Worm (Caenorhabditis elegans): ENCODE measurements around the gene ndua-5.

The ndua-5 gene

DNA sequence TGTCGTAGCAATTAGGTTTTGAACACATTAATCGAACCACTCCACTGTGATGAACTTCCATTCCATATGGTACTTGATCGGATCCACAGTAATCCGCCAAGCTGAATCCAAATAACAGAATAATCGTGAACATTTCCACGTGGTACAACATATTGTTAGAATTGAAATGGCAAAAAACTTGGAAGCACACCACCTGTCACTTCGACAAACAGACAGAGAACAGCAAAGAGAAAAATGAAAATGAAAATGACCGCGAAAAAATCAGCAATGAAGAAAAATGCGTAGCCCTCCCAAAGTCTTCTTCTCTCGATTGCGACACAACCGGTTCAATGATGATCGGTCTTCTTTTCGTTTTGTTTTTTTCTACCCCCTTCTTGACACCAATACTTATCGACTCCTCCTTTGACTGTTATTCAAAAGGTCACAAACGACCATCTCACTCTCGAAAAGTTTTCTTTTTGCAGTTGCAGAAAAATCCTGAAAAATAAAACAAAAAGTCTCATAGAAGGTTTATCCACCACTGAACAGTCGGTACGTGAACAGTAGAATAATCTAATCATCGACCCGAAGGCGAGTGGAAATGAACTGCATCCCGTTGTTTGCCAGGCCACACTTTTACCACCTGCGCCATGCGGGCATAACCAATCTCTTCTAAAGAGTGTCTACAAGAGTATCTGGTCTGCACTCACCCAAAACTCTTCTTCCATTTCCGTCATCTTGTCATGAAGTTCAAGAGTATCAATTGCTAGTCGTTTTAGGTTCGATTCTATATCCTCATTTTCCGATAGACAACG lies 47.4 kb downstream of the ndua-5 start, which contains the start of gene wrt-3 (continued):
- TF ChIP-seq nhr-42 (GFP tag; IDR thresholded peaks at IDR 0.05) (peak; percentile 86), ztf-7 (tag; optimal IDR thresholded peaks at IDR 0.05) (peak; percentile 71), unc-62 (GFP tag; optimal IDR thresholded peaks at IDR 0.05 in 1 of 2) (peak in 1 of 2 experiments; percentile 82), unc-62 (tag; optimal IDR thresholded peaks at IDR 0.05) (no peak), attf-4 (tag; optimal IDR thresholded peaks at IDR 0.05) (peak; percentile 58), daf-8 (GFP tag; IDR thresholded peaks at IDR 0.05) (no peak), zfp-2 (tag; optimal IDR thresholded peaks at IDR 0.05) (peak; percentile 46), lin-29 (GFP tag; IDR thresholded peaks at IDR 0.05) (peak; percentile 49; the same call in 1 of the 2 replicates), dpl-1 (GFP tag; optimal IDR thresholded peaks at IDR 0.05) (no peak), nhr-25 (tag; optimal IDR thresholded peaks at IDR 0.05; ENCODE audit: borderline replicate concordance, insufficient read depth) (no peak), Y48G9A.11 (GFP tag; IDR thresholded peaks at IDR 0.05) (no peak), ceh-28 (tag; optimal IDR thresholded peaks at IDR 0.05) (no peak), egl-43 (GFP tag; IDR thresholded peaks at IDR 0.05) (no peak), nhr-77 (tag; optimal IDR thresholded peaks at IDR 0.05) (no peak), ceh-20 (GFP tag; IDR thresholded peaks at IDR 0.05) (no peak), zip-11 (GFP tag; IDR thresholded peaks at IDR 0.05) (peak; percentile 79; the same call in 1 of the 2 replicates), snpc-1.2 (GFP tag; IDR thresholded peaks at IDR 0.05) (peak; percentile 96), fos-1 (tag; optimal IDR thresholded peaks at IDR 0.05) (no peak)

Measured in whole organism, L4 larva.